Fruit fly (Drosophila melanogaster) whole organism, embryonic: Measurements from ENCODE around the gene CG5902.

Experiments used
- BtbVII ChIP-seq: fragments of 200-800 bp; sonication (Bioruptor generic); optimal IDR thresholded peaks from 3 replicates; lab custom pipeline; 2017; ENCODE audit warnings: missing biosample characterization, mild to moderate bottlenecking, missing genetic modification characterization
- CG10979 ChIP-seq: fragments of 200-800 bp; sonication (Bioruptor generic); optimal IDR thresholded peaks from 2 replicates; lab custom pipeline; 2018; ENCODE audit warnings: missing biosample characterization, mild to moderate bottlenecking, missing genetic modification characterization, moderate library complexity
- CG11247 ChIP-seq: fragments of 200-800 bp; sonication (Bioruptor generic); IDR thresholded peaks from 2 replicates; pipeline ENCODE4 v1.3.6; 2022; ENCODE audit warnings: missing biosample characterization, missing genetic modification characterization
- CG14014 ChIP-seq: fragments of 200-800 bp; sonication (Bioruptor generic); IDR thresholded peaks from 2 replicates; pipeline ENCODE4 v1.3.6; 2022; ENCODE audit warnings: missing biosample characterization, missing genetic modification characterization
- CG14710 ChIP-seq: fragments of 200-800 bp; sonication (Bioruptor generic); optimal IDR thresholded peaks from 3 replicates; lab custom pipeline; 2019; ENCODE audit warnings: missing biosample characterization, mild to moderate bottlenecking, missing genetic modification characterization, moderate library complexity
- CG15073 ChIP-seq: fragments of 200-800 bp; sonication (Bioruptor generic); optimal IDR thresholded peaks from 2 replicates; lab custom pipeline; 2016; ENCODE audit warnings: missing biosample characterization, missing genetic modification characterization
- CG16779 ChIP-seq: fragments of 200-800 bp; sonication (Bioruptor generic); IDR thresholded peaks from 2 replicates; pipeline ENCODE4 v1.3.6; 2022; ENCODE audit warnings: missing biosample characterization, missing genetic modification characterization
- CG17829 ChIP-seq: fragments of 200-800 bp; optimal IDR thresholded peaks from 2 replicates; lab custom pipeline; 2019; ENCODE audit warnings: missing biosample characterization, mild to moderate bottlenecking, missing genetic modification characterization, moderate library complexity
- CG2202 ChIP-seq: fragments of 200-800 bp; sonication (Bioruptor generic); optimal IDR thresholded peaks from 2 replicates; lab custom pipeline; 2018; ENCODE audit warnings: missing biosample characterization, mild to moderate bottlenecking, missing genetic modification characterization
- CG3995 ChIP-seq: fragments of 200-800 bp; sonication (Bioruptor generic); optimal IDR thresholded peaks from 3 replicates; lab custom pipeline; 2016; ENCODE audit warnings: missing biosample characterization, missing genetic modification characterization
- CG4617 ChIP-seq: fragments of 200-800 bp; sonication (Bioruptor generic); optimal IDR thresholded peaks from 3 replicates; lab custom pipeline; 2016; ENCODE audit warnings: missing biosample characterization, missing genetic modification characterization, borderline replicate concordance
- CG4730 ChIP-seq: fragments of 200-800 bp; sonication (Bioruptor generic); IDR thresholded peaks from 2 replicates; pipeline ENCODE4 v1.3.6; 2022; ENCODE audit warnings: missing biosample characterization, missing genetic modification characterization
- CG6813 ChIP-seq: fragments of 200-800 bp; sonication (Bioruptor generic); optimal IDR thresholded peaks from 2 replicates; lab custom pipeline; 2017; ENCODE audit warnings: missing biosample characterization, missing genetic modification characterization, mild to moderate bottlenecking, moderate library complexity, missing genetic modification reagents
- CG7928 ChIP-seq: fragments of 200-800 bp; sonication (Bioruptor generic); optimal IDR thresholded peaks from 2 replicates; lab custom pipeline; 2017; ENCODE audit warnings: missing biosample characterization, mild to moderate bottlenecking, missing genetic modification characterization
- CG8290 ChIP-seq, 3 experiments: fragments of 200-800 bp; sonication (Bioruptor generic); optimal IDR thresholded peaks; 2 replicates each; lab custom pipeline; 2016 to 2019; ENCODE audit warnings: missing biosample characterization in 3 of 3, missing genetic modification characterization in 3 of 3, mild to moderate bottlenecking in 2 of 3, moderate library complexity in 1 of 3
- CG9437 ChIP-seq: fragments of 200-800 bp; sonication (Bioruptor generic); optimal IDR thresholded peaks from 2 replicates; lab custom pipeline; 2018; ENCODE audit warnings: missing biosample characterization, mild to moderate bottlenecking, missing genetic modification characterization
- CG9876 ChIP-seq: fragments of 200-800 bp; sonication (Bioruptor generic); optimal IDR thresholded peaks from 2 replicates; lab custom pipeline; 2016; ENCODE audit warnings: missing biosample characterization, missing genetic modification characterization
- Chrac-16 ChIP-seq: fragments of 200-800 bp; sonication (Bioruptor generic); optimal IDR thresholded peaks from 3 replicates; lab custom pipeline; 2016; ENCODE audit warnings: missing biosample characterization, missing genetic modification characterization
- Drgx ChIP-seq: fragments of 200-800 bp; sonication (Bioruptor generic); IDR thresholded peaks from 2 replicates; pipeline ENCODE4 v1.3.6; 2022; ENCODE audit warnings: missing biosample characterization, missing genetic modification characterization
- Ets97D ChIP-seq: fragments of 200-800 bp; sonication (Bioruptor generic); optimal IDR thresholded peaks from 3 replicates; lab custom pipeline; 2016; ENCODE audit warnings: missing biosample characterization, missing genetic modification characterization
- Hr51 ChIP-seq, 2 experiments: fragments of 200-800 bp; sonication (Bioruptor generic); optimal IDR thresholded peaks; 2 replicates in 1 of 2; 3 replicates in 1 of 2; lab custom pipeline; 2016 to 2018; ENCODE audit warnings: missing biosample characterization in 2 of 2, missing genetic modification characterization in 2 of 2, mild to moderate bottlenecking in 1 of 2, moderate library complexity in 1 of 2
- Meics ChIP-seq: fragments of 200-800 bp; sonication (Bioruptor generic); optimal IDR thresholded peaks from 2 replicates; lab custom pipeline; 2017; ENCODE audit warnings: missing biosample characterization, mild to moderate bottlenecking, missing genetic modification characterization
- Myb ChIP-seq: fragments of 200-800 bp; sonication (Bioruptor generic); optimal IDR thresholded peaks from 2 replicates; lab custom pipeline; 2016; ENCODE audit warnings: missing biosample characterization, missing genetic modification characterization
- Neu2 ChIP-seq: fragments of 200-800 bp; sonication (Bioruptor generic); optimal IDR thresholded peaks from 3 replicates; lab custom pipeline; 2016; ENCODE audit warnings: missing biosample characterization, missing genetic modification characterization, borderline replicate concordance
- Side ChIP-seq: fragments of 200-800 bp; sonication (Bioruptor generic); optimal IDR thresholded peaks from 2 replicates; lab custom pipeline; 2016; ENCODE audit warnings: missing biosample characterization, missing genetic modification characterization
- Sox102F ChIP-seq: fragments of 200-800 bp; sonication (Bioruptor generic); optimal IDR thresholded peaks from 2 replicates; lab custom pipeline; 2018; ENCODE audit warnings: missing biosample characterization, mild to moderate bottlenecking, missing genetic modification characterization, moderate library complexity
- Taf1 ChIP-seq: fragments of 200-800 bp; sonication (Bioruptor generic); IDR thresholded peaks from 2 replicates; pipeline ENCODE4 v1.3.6; 2022; ENCODE audit warnings: missing biosample characterization, missing genetic modification characterization
- Xbp1 ChIP-seq: fragments of 200-800 bp; sonication (Bioruptor generic); optimal IDR thresholded peaks from 3 replicates; lab custom pipeline; 2016; ENCODE audit warnings: missing biosample characterization, mild to moderate bottlenecking, missing genetic modification characterization
- ab ChIP-seq: fragments of 200-800 bp; sonication (Bioruptor generic); optimal IDR thresholded peaks from 2 replicates; lab custom pipeline; 2016; ENCODE audit warnings: missing biosample characterization, missing genetic modification characterization
- ac ChIP-seq: fragments of 200-800 bp; sonication (Bioruptor generic); optimal IDR thresholded peaks from 3 replicates; lab custom pipeline; 2017; ENCODE audit warnings: missing biosample characterization, mild to moderate bottlenecking, missing genetic modification characterization
- aop ChIP-seq: fragments of 200-800 bp; sonication (Bioruptor generic); IDR thresholded peaks from 2 replicates; pipeline ENCODE4 v1.3.6; 2022; ENCODE audit warnings: missing biosample characterization, missing genetic modification characterization
- ash1 ChIP-seq: fragments of 200-800 bp; sonication (Bioruptor generic); optimal IDR thresholded peaks from 2 replicates; lab custom pipeline; 2018; ENCODE audit warnings: missing biosample characterization, mild to moderate bottlenecking, missing genetic modification characterization
- ato ChIP-seq: fragments of 200-800 bp; sonication (Bioruptor generic); IDR thresholded peaks from 2 replicates; pipeline ENCODE4 v1.3.6; 2022; ENCODE audit warnings: missing biosample characterization, missing genetic modification characterization; ENCODE audit not compliant: partially characterized antibody
- cg ChIP-seq: fragments of 200-800 bp; sonication (Bioruptor generic); optimal IDR thresholded peaks from 3 replicates; lab custom pipeline; 2019; ENCODE audit warnings: missing biosample characterization, mild to moderate bottlenecking, missing genetic modification characterization, moderate library complexity
- crc ChIP-seq: fragments of 200-800 bp; sonication (Bioruptor generic); optimal IDR thresholded peaks from 2 replicates; lab custom pipeline; 2016; ENCODE audit warnings: missing biosample characterization, missing genetic modification characterization
- dm ChIP-seq: fragments of 200-800 bp; sonication (Bioruptor generic); optimal IDR thresholded peaks from 3 replicates; lab custom pipeline; 2016; ENCODE audit warnings: missing biosample characterization, missing genetic modification characterization
- ewg ChIP-seq: fragments of 200-800 bp; sonication (Bioruptor generic); optimal IDR thresholded peaks from 3 replicates; lab custom pipeline; 2017; ENCODE audit warnings: mild to moderate bottlenecking, missing biosample characterization, missing genetic modification reagents, missing genetic modification characterization
- gcm ChIP-seq: fragments of 200-800 bp; sonication (Bioruptor generic); optimal IDR thresholded peaks from 2 replicates; lab custom pipeline; 2019; ENCODE audit warnings: missing biosample characterization, mild to moderate bottlenecking, missing genetic modification characterization, moderate library complexity
- her ChIP-seq: fragments of 200-800 bp; sonication (Bioruptor generic); optimal IDR thresholded peaks from 2 replicates; lab custom pipeline; 2016; ENCODE audit warnings: missing biosample characterization, missing genetic modification characterization
- kay ChIP-seq: fragments of 200-800 bp; sonication (Bioruptor generic); optimal IDR thresholded peaks from 2 replicates; lab custom pipeline; 2016; ENCODE audit warnings: missing biosample characterization, missing genetic modification characterization
- mirr ChIP-seq: fragments of 200-800 bp; sonication (Bioruptor generic); optimal IDR thresholded peaks from 3 replicates; lab custom pipeline; 2018; ENCODE audit warnings: missing biosample characterization, mild to moderate bottlenecking, missing genetic modification characterization
- pan ChIP-seq, 4 experiments: fragments of >200 bp in 3 of 4; fragments of 200-800 bp in 1 of 4; sonication (Bioruptor generic) in 1 of 4; optimal IDR thresholded peaks in 3 of 4; IDR thresholded peaks in 1 of 4; 2 replicates each; pipeline versions ENCODE4 v1.3.6 to Lab custom; 2017 to 2022; ENCODE audit warnings: missing biosample characterization in 2 of 4, missing genetic modification characterization in 2 of 4, mixed read lengths in 1 of 4
- pfk ChIP-seq: fragments of 200-800 bp; sonication (Bioruptor generic); optimal IDR thresholded peaks from 2 replicates; lab custom pipeline; 2018; ENCODE audit warnings: missing biosample characterization, mild to moderate bottlenecking, missing genetic modification characterization, moderate library complexity
- pros ChIP-seq: fragments of 200-800 bp; sonication (Bioruptor generic); optimal IDR thresholded peaks from 3 replicates; lab custom pipeline; 2019; ENCODE audit warnings: missing biosample characterization, mild to moderate bottlenecking, missing genetic modification characterization, moderate library complexity
- pum ChIP-seq: fragments of 200-800 bp; sonication (Bioruptor generic); optimal IDR thresholded peaks from 2 replicates; lab custom pipeline; 2016; ENCODE audit warnings: missing biosample characterization, missing genetic modification characterization
- sens ChIP-seq: fragments of 200-800 bp; sonication (Bioruptor generic); peaks from one replicate; lab custom pipeline; 2016; ENCODE audit warnings: missing biosample characterization, missing genetic modification characterization
- ttk ChIP-seq: fragments of 200-800 bp; sonication (Bioruptor generic); IDR thresholded peaks from 2 replicates; pipeline ENCODE4 v2.1.2; 2022; ENCODE audit warnings: missing biosample characterization, missing genetic modification characterization
- z ChIP-seq: fragments of 200-800 bp; sonication (Bioruptor generic); IDR thresholded peaks from 3 replicates; pipeline ENCODE4 v1.3.6; 2022; ENCODE audit warnings: missing biosample characterization, missing genetic modification characterization

The CG5902 gene

dm6 chr3R:24006449-24007159 lies 20.2 kb downstream of the CG5902 start (continued):
- TF ChIP-seq ttk (GFP tag; lab: Robert Waterston, UW) (no peak), CG4617 (GFP tag; lab: Kevin White, UChicago) (no peak), kay (GFP tag; lab: Kevin White, UChicago) (peak; percentile 11), pan (optimal IDR thresholded peaks at IDR 0.05; lab: Kevin White, UChicago) (no peak), pan (GFP tag; optimal IDR thresholded peaks at IDR 0.05 in 1 of 2, IDR thresholded peaks at IDR 0.05 in 1 of 2) (peak in 1 of 2 experiments; percentile 19), ato (GFP tag; lab: Robert Waterston, UW) (no peak), Side (no peak), aop (no peak), CG17829 (peak; percentile 0), CG11247 (no peak), CG16779 (GFP tag; lab: Robert Waterston, UW) (0 out of 2 replicates have a peak, but pooled peaks have one; percentile 35), CG2202 (tag; lab: Kevin White, UChicago) (no peak), CG9437 (GFP tag; lab: Kevin White, UChicago) (no peak), Hr51 (GFP tag; optimal IDR thresholded peaks at IDR 0.05; lab: Kevin White, UChicago) (peak in 1 of 2 experiments; percentile 11), dm (GFP tag; lab: Kevin White, UChicago) (no peak), Taf1 (GFP tag; lab: Robert Waterston, UW) (peak; percentile 24; the same call in 1 of the 2 replicates), ash1 (no peak), Neu2 (no peak), gcm (GFP tag; lab: Kevin White, UChicago) (peak; percentile 3), mirr (GFP tag; lab: Kevin White, UChicago) (peak; percentile 46), Ets97D (no peak), z (GFP tag; lab: Robert Waterston, UW) (peak; percentile 56; the same call in 1 of the 3 replicates), CG15073 (GFP tag; lab: Kevin White, UChicago) (no peak), CG8290 (GFP tag; optimal IDR thresholded peaks at IDR 0.05; lab: Kevin White, UChicago) (no peak), CG8290 (tag; optimal IDR thresholded peaks at IDR 0.05; lab: Kevin White, UChicago) (peak in 1 of 2 experiments; percentile 0), ewg (GFP tag; lab: Kevin White, UChicago) (no peak), Sox102F (GFP tag; lab: Kevin White, UChicago) (peak; percentile 8), Myb (GFP tag; lab: Kevin White, UChicago) (no peak), CG6813 (GFP tag; lab: Kevin White, UChicago) (no peak), ab (GFP tag; lab: Kevin White, UChicago) (no peak), Xbp1 (GFP tag; lab: Kevin White, UChicago) (no peak), ac (GFP tag; lab: Kevin White, UChicago) (no peak), Drgx (GFP tag; lab: Robert Waterston, UW) (0 out of 2 replicates have a peak, but pooled peaks have one; percentile 42), CG14710 (tag; lab: Kevin White, UChicago) (peak; percentile 3), crc (no peak), pros (GFP tag; lab: Kevin White, UChicago) (no peak), CG4730 (GFP tag; lab: Robert Waterston, UW) (no peak), cg (GFP tag; lab: Kevin White, UChicago) (peak; percentile 34), pum (no peak), Meics (GFP tag; lab: Kevin White, UChicago) (peak; percentile 41), BtbVII (GFP tag; lab: Kevin White, UChicago) (no peak), her (no peak), CG3995 (GFP tag; lab: Kevin White, UChicago) (no peak), CG7928 (no peak), CG10979 (tag; lab: Kevin White, UChicago) (peak; percentile 8), CG14014 (GFP tag; lab: Robert Waterston, UW) (0 out of 2 replicates have a peak, but pooled peaks have one; percentile 17), Chrac-16 (peak; percentile 10), sens (peak; percentile 82), pfk (no peak), CG9876 (GFP tag; lab: Kevin White, UChicago) (no peak)
